2 fruit fly cellular contexts compared by ENCODE assay signal in the genomic region with DNA sequence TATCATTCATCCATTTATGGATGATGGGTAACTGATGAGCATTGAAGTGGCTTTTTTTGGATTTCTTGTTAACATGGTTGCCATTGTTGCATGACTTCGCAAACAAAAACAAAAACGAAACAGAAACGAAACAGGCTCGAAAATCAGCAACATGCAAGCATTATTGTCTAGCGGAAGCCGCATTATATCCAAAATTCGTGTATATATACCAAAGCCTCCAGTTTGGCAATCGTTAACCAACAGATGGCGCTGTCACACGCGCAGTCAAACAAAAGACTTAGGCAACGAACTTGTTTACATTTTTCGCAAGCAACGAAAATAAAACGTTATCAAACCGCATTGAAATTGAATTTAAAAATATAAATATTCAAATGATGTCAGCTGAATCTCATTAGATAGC.
A peak's percentile ranks its signal among the peaks of the same experiment; 100 is the strongest.
TF ChIP-seq lines count a peak whose summit lies in the region.

No protein-coding gene starts in this region.

- TF ChIP-seq CTCF in S2 (optimal IDR thresholded peaks at IDR 0.05; lab: Kevin White, UChicago), result peak; percentile 61 to 71
- TF ChIP-seq CTCF in whole organism, embryonic (GFP tag; optimal IDR thresholded peaks at IDR 0.05; lab: Kevin White, UChicago), result peak; percentile 86

TF ChIP-seq in whole organism, embryonic, 481 proteins besides CTCF, POLR2A, EP300 and RAD21:
- TF ChIP-seq CG14710 (tag; optimal IDR thresholded peaks at IDR 0.05; lab: Kevin White, UChicago), result no peak
- TF ChIP-seq vvl (GFP tag; IDR thresholded peaks at IDR 0.05; lab: Robert Waterston, UW), result peak; percentile 53; the same call in 1 of the 2 replicates
- TF ChIP-seq CG17802 (tag; optimal IDR thresholded peaks at IDR 0.05; lab: Kevin White, UChicago), result no peak
- no peak for TF ChIP-seq CG32772 (GFP tag; IDR thresholded peaks at IDR 0.05; lab: Robert Waterston, UW)
- TF ChIP-seq CG8388 (GFP tag; optimal IDR thresholded peaks at IDR 0.05; lab: Kevin White, UChicago), result no peak
- TF ChIP-seq CG11247 (GFP tag; IDR thresholded peaks at IDR 0.05; lab: Robert Waterston, UW), result peak; percentile 65
- TF ChIP-seq Atf6 (GFP tag; IDR thresholded peaks at IDR 0.05; lab: Robert Waterston, UW), result no peak
